Fruit fly (Drosophila melanogaster) whole organism, pupa: ENCODE results near the gene CG4281.
A peak's percentile ranks its signal among the peaks of the same experiment; 100 is the strongest.

Experiments
- CG10348 ChIP-seq: fragments of 200-800 bp; sonication (Bioruptor generic); IDR thresholded peaks from 2 replicates; pipeline ENCODE4 v1.3.6; 2022; ENCODE audit warnings: missing biosample characterization, missing genetic modification characterization
- CG12605 ChIP-seq: fragments of 200-800 bp; sonication (Bioruptor generic); IDR thresholded peaks from 2 replicates; pipeline ENCODE4 v1.3.6; 2022; ENCODE audit warnings: missing biosample characterization, missing genetic modification characterization
- CG13204 ChIP-seq: fragments of 200-800 bp; sonication (Bioruptor generic); optimal IDR thresholded peaks from 2 replicates; lab custom pipeline; 2018; ENCODE audit warnings: missing biosample characterization, mild to moderate bottlenecking, missing genetic modification characterization, moderate library complexity
- CG14655 ChIP-seq: fragments of 200-800 bp; sonication (Bioruptor generic); optimal IDR thresholded peaks from 3 replicates; lab custom pipeline; 2017; ENCODE audit warnings: mild to moderate bottlenecking, missing biosample characterization, missing genetic modification reagents, missing genetic modification characterization
- CG15710 ChIP-seq: fragments of 200-800 bp; sonication (Bioruptor generic); optimal IDR thresholded peaks from 2 replicates; lab custom pipeline; 2018; ENCODE audit warnings: missing biosample characterization, mild to moderate bottlenecking, missing genetic modification characterization, moderate library complexity
- CG17806 ChIP-seq: fragments of 200-800 bp; sonication (Bioruptor generic); optimal IDR thresholded peaks from 2 replicates; lab custom pipeline; 2018; ENCODE audit warnings: missing biosample characterization, mild to moderate bottlenecking, missing genetic modification characterization, moderate library complexity
- CG32121 ChIP-seq: fragments of 200-800 bp; sonication (Bioruptor generic); IDR thresholded peaks from 2 replicates; pipeline ENCODE4 v1.3.6; 2022; ENCODE audit warnings: missing biosample characterization, missing genetic modification characterization
- CG34367 ChIP-seq: fragments of 200-800 bp; sonication (Bioruptor generic); optimal IDR thresholded peaks from 2 replicates; lab custom pipeline; 2018; ENCODE audit warnings: missing biosample characterization, mild to moderate bottlenecking, missing genetic modification characterization
- CG4496 ChIP-seq: fragments of 200-800 bp; sonication (Bioruptor generic); IDR thresholded peaks from 3 replicates; pipeline ENCODE4 v1.3.6; 2022; ENCODE audit warnings: missing biosample characterization, missing genetic modification characterization
- CG8159 ChIP-seq: fragments of 200-800 bp; sonication (Bioruptor generic); optimal IDR thresholded peaks from 3 replicates; lab custom pipeline; 2018; ENCODE audit warnings: missing biosample characterization, mild to moderate bottlenecking, missing genetic modification characterization, moderate library complexity
- CG8301 ChIP-seq: fragments of 200-800 bp; sonication (Bioruptor generic); optimal IDR thresholded peaks from 2 replicates; lab custom pipeline; 2018; ENCODE audit warnings: missing biosample characterization, mild to moderate bottlenecking, missing genetic modification characterization
- CG9948 ChIP-seq: fragments of 200-800 bp; sonication (Bioruptor generic); optimal IDR thresholded peaks from 2 replicates; lab custom pipeline; 2018; ENCODE audit warnings: missing biosample characterization, mild to moderate bottlenecking, missing genetic modification characterization, moderate library complexity
- D1 ChIP-seq: fragments of 200-800 bp; sonication (Bioruptor generic); optimal IDR thresholded peaks from 2 replicates; lab custom pipeline; 2018; ENCODE audit warnings: missing biosample characterization, mild to moderate bottlenecking, missing genetic modification characterization, moderate library complexity
- EcR ChIP-seq: fragments of 200-800 bp; sonication (Bioruptor generic); optimal IDR thresholded peaks from 3 replicates; lab custom pipeline; 2019; ENCODE audit warnings: missing biosample characterization, missing genetic modification characterization, mild to moderate bottlenecking, moderate library complexity, missing genetic modification reagents
- Ets98B ChIP-seq: fragments of 200-800 bp; sonication (Bioruptor generic); IDR thresholded peaks from 2 replicates; pipeline ENCODE4 v1.3.6; 2022; ENCODE audit warnings: missing biosample characterization, missing genetic modification characterization
- Pif1A ChIP-seq: fragments of 200-800 bp; sonication (Bioruptor generic); optimal IDR thresholded peaks from 3 replicates; lab custom pipeline; 2016; ENCODE audit warnings: missing biosample characterization, missing genetic modification characterization
- Pif1B ChIP-seq: fragments of 200-800 bp; sonication (Bioruptor generic); optimal IDR thresholded peaks from 3 replicates; lab custom pipeline; 2016; ENCODE audit warnings: missing biosample characterization, missing genetic modification characterization
- Snoo ChIP-seq: fragments of 200-800 bp; sonication (Bioruptor generic); optimal IDR thresholded peaks from 3 replicates; lab custom pipeline; 2017; ENCODE audit warnings: missing biosample characterization, mild to moderate bottlenecking, missing genetic modification characterization, inconsistent platforms
- fd96Ca ChIP-seq: fragments of 200-800 bp; sonication (Bioruptor generic); IDR thresholded peaks from 3 replicates; pipeline ENCODE4 v1.3.6; 2022; ENCODE audit warnings: missing biosample characterization, missing genetic modification characterization
- gl ChIP-seq: fragments of 200-800 bp; sonication (Bioruptor generic); optimal IDR thresholded peaks from 2 replicates; lab custom pipeline; 2018; ENCODE audit warnings: missing biosample characterization, mild to moderate bottlenecking, missing genetic modification characterization
- rn ChIP-seq: fragments of 200-800 bp; sonication (Bioruptor generic); IDR thresholded peaks from 2 replicates; pipeline ENCODE4 v1.3.6; 2022; ENCODE audit warnings: missing biosample characterization, missing genetic modification characterization

Gene CG4281

DNA sequence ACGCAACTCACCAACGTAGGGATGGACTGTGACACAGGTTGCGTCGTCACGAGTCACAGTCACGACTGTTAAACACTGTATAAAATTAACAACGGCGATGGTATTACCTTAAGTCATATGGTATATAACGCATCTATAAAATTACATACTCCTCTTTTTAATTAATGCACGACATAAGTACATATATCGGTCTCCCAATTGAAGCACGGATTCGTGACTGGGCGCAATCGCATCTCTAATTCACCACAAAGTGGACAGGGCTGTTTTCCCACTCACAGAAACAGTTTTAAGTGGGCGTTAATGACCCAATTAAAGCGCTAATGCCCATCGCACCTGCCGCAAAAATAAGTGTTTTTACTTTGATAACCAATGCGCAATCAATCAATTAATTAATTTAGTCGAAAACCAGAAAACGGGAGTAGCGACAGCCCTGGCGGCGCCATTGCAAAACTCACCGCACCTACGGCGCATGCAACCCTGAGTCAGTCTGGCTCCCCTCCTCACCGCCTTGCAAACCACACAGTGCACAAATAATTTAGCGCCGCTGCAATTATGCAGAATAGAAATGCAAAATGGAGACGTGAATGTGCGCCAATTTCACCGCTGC lies 23.5 kb downstream of the CG4281 start, which contains the start of gene CG4313:
TSS of gene CG4313 (plus strand) at position 557 of the 607 bp plus-strand sequence.
- peak; percentile 42 for TF ChIP-seq Pif1B
- peak; percentile 63; the same call in 2 of the 3 replicates for TF ChIP-seq CG4496 (GFP tag; lab: Robert Waterston, UW)
- peak; percentile 64 for TF ChIP-seq CG14655 (GFP tag; lab: Kevin White, UChicago)
- 0 out of 2 replicates have a peak, but pooled peaks have one; percentile 19 for TF ChIP-seq rn
- peak; percentile 68 for TF ChIP-seq CG8159 (tag; lab: Kevin White, UChicago)
- TF ChIP-seq fd96Ca (GFP tag; lab: Robert Waterston, UW), result peak; percentile 70; the same call in 1 of the 3 replicates
- peak; percentile 47 for TF ChIP-seq CG8301 (tag; lab: Kevin White, UChicago)
- peak; percentile 58 for TF ChIP-seq CG17806 (tag; lab: Kevin White, UChicago)
- TF ChIP-seq gl (tag; lab: Kevin White, UChicago), result no peak
- TF ChIP-seq CG10348 (GFP tag; lab: Robert Waterston, UW), result no peak
- peak; percentile 15 for TF ChIP-seq CG34367 (tag; lab: Kevin White, UChicago)
- peak; percentile 11 for TF ChIP-seq CG13204 (GFP tag; lab: Kevin White, UChicago)
- TF ChIP-seq Snoo, result peak; percentile 49
- peak; percentile 63 for TF ChIP-seq Pif1A (GFP tag; lab: Kevin White, UChicago)
- TF ChIP-seq Ets98B, result peak; percentile 38
- TF ChIP-seq CG32121 (GFP tag; lab: Robert Waterston, UW), result no peak
- peak; percentile 50 for TF ChIP-seq CG9948 (tag; lab: Kevin White, UChicago)
- peak; percentile 66 for TF ChIP-seq CG15710 (tag; lab: Kevin White, UChicago)
- TF ChIP-seq EcR (GFP tag; lab: Kevin White, UChicago), result no peak
- no peak for TF ChIP-seq CG12605 (GFP tag; lab: Robert Waterston, UW)
- no peak for TF ChIP-seq D1

dm6 chrX:2037605-2038004 lies 27.3 kb downstream of the CG4281 start:
- TF ChIP-seq Pif1B (no peak), CG4496 (GFP tag; lab: Robert Waterston, UW) (no peak), CG9948 (tag; lab: Kevin White, UChicago) (no peak), CG14655 (GFP tag; lab: Kevin White, UChicago) (no peak), Pif1A (GFP tag; lab: Kevin White, UChicago) (no peak), CG34367 (tag; lab: Kevin White, UChicago) (no peak), CG12605 (GFP tag; lab: Robert Waterston, UW) (no peak), gl (tag; lab: Kevin White, UChicago) (no peak)

- no peak for TF ChIP-seq CG10348 (GFP tag; lab: Robert Waterston, UW)
- TF ChIP-seq EcR (GFP tag; lab: Kevin White, UChicago), result no peak
- peak; percentile 1 for TF ChIP-seq Pif1B
- TF ChIP-seq CG8301 (tag; lab: Kevin White, UChicago), result peak; percentile 52
- no peak for TF ChIP-seq CG13204 (GFP tag; lab: Kevin White, UChicago)
- no peak for TF ChIP-seq fd96Ca (GFP tag; lab: Robert Waterston, UW)
- TF ChIP-seq CG15710 (tag; lab: Kevin White, UChicago), result no peak
- TF ChIP-seq CG9948 (tag; lab: Kevin White, UChicago), result no peak
- peak; percentile 19 for TF ChIP-seq Pif1A (GFP tag; lab: Kevin White, UChicago)
- no peak for TF ChIP-seq CG8159 (tag; lab: Kevin White, UChicago)
- no peak for TF ChIP-seq CG32121 (GFP tag; lab: Robert Waterston, UW)
- TF ChIP-seq Ets98B, result no peak; the same call in 1 of the 2 replicates
- TF ChIP-seq CG14655 (GFP tag; lab: Kevin White, UChicago), result peak; percentile 63
- no peak for TF ChIP-seq CG12605 (GFP tag; lab: Robert Waterston, UW)
- no peak; the same call in 2 of the 3 replicates for TF ChIP-seq CG4496 (GFP tag; lab: Robert Waterston, UW)
- TF ChIP-seq gl (tag; lab: Kevin White, UChicago), result no peak
- no peak for TF ChIP-seq CG17806 (tag; lab: Kevin White, UChicago)
- TF ChIP-seq Snoo, result no peak
- no peak for TF ChIP-seq D1
Measured at dm6 chrX:2036800-2037488, 28.0 kb downstream of the CG4281 start.

DNA sequence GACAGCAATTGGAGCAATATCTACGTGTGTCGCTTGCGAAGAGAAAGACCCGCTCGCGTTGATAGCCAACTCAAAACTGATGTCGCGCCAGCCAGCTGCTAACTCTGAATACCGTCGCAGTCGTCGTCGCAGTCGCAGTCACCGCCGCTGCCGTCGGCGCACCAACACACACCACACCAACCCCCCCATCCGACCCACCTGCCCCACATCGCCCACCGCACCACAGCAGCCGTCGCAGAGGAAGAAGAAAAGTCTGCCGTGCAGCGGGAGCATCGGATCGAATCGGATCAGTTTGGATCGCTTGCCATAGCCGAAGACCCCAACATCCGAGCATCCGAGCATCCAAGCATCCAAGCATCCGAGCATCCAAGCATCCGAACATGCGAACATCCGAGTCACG lies 28.6 kb downstream of the CG4281 start:
- no peak for TF ChIP-seq CG8301 (tag; lab: Kevin White, UChicago)
- TF ChIP-seq CG10348 (GFP tag; lab: Robert Waterston, UW), result no peak
- TF ChIP-seq Ets98B, result peak; percentile 50; the same call in 1 of the 2 replicates
- no peak for TF ChIP-seq CG14655 (GFP tag; lab: Kevin White, UChicago)
- TF ChIP-seq CG9948 (tag; lab: Kevin White, UChicago), result no peak
- 0 out of 3 replicates have a peak, but pooled peaks have one; percentile 5 for TF ChIP-seq fd96Ca (GFP tag; lab: Robert Waterston, UW)
- TF ChIP-seq CG8159 (tag; lab: Kevin White, UChicago), result no peak
- no peak for TF ChIP-seq Pif1B
- TF ChIP-seq CG12605 (GFP tag; lab: Robert Waterston, UW), result 0 out of 2 replicates have a peak, but pooled peaks have one; percentile 8
- TF ChIP-seq CG17806 (tag; lab: Kevin White, UChicago), result no peak
- peak; percentile 80 for TF ChIP-seq CG4496 (GFP tag; lab: Robert Waterston, UW)
- no peak for TF ChIP-seq gl (tag; lab: Kevin White, UChicago)
- no peak for TF ChIP-seq CG34367 (tag; lab: Kevin White, UChicago)
- no peak for TF ChIP-seq rn
- TF ChIP-seq EcR (GFP tag; lab: Kevin White, UChicago), result no peak
- peak; percentile 99 for TF ChIP-seq CG13204 (GFP tag; lab: Kevin White, UChicago)
- TF ChIP-seq CG15710 (tag; lab: Kevin White, UChicago), result no peak
- TF ChIP-seq CG32121 (GFP tag; lab: Robert Waterston, UW), result 0 out of 2 replicates have a peak, but pooled peaks have one; percentile 34
- TF ChIP-seq D1, result no peak
- no peak for TF ChIP-seq Snoo
- TF ChIP-seq Pif1A (GFP tag; lab: Kevin White, UChicago), result no peak
